Worm (Caenorhabditis elegans) whole organism, L1 larva: ENCODE results near the gene W10G11.19.
A peak's percentile ranks its signal among the peaks of the same experiment; 100 is the strongest.

Source experiments
- C16A3.4 ChIP-seq: fragments of 150-350 bp; optimal IDR thresholded peaks from 2 replicates; lab custom pipeline; 2014; ENCODE audit warnings: missing biosample characterization, missing genetic modification characterization
- C34B4.2 ChIP-seq: sonication (generic microtip); optimal IDR thresholded peaks from 2 replicates; lab custom pipeline; 2017; ENCODE audit warnings: mild to moderate bottlenecking, missing genetic modification characterization, missing compliant biosample characterization
- F16B12.6 ChIP-seq: fragments of 150-350 bp; optimal IDR thresholded peaks from 2 replicates; lab custom pipeline; 2014; ENCODE audit warnings: missing biosample characterization, missing genetic modification characterization
- alr-1 ChIP-seq: fragments of 200-800 bp; sonication (Bioruptor generic); optimal IDR thresholded peaks from 2 replicates; lab custom pipeline; 2018; ENCODE audit warnings: borderline replicate concordance, mild to moderate bottlenecking, missing genetic modification characterization, missing compliant biosample characterization
- aly-2 ChIP-seq: fragments of 150-350 bp; optimal IDR thresholded peaks from 2 replicates; lab custom pipeline; 2014; ENCODE audit warnings: missing biosample characterization, missing genetic modification characterization
- blmp-1 ChIP-seq: fragments of 150-350 bp; optimal IDR thresholded peaks from 2 replicates; lab custom pipeline; 2014; ENCODE audit warnings: missing biosample characterization, missing genetic modification characterization
- ceh-8 ChIP-seq: fragments of 200-800 bp; sonication (Bioruptor generic); optimal IDR thresholded peaks from 2 replicates; lab custom pipeline; 2018; ENCODE audit warnings: mild to moderate bottlenecking, missing genetic modification characterization, moderate library complexity, missing compliant biosample characterization
- ces-1 ChIP-seq: fragments of 150-350 bp; optimal IDR thresholded peaks from 2 replicates; lab custom pipeline; 2014; ENCODE audit warnings: missing biosample characterization, missing genetic modification reagents, missing genetic modification characterization
- dpl-1 ChIP-seq, 3 experiments: fragments of 150-350 bp in 2 of 3; sonication (generic microtip) in 1 of 3; optimal IDR thresholded peaks; 2 replicates each; lab custom pipeline; 2014 to 2017; ENCODE audit warnings: missing biosample characterization in 3 of 3, missing genetic modification characterization in 3 of 3, missing genetic modification reagents in 3 of 3
- efl-1 ChIP-seq, 4 experiments: fragments of 150-350 bp; optimal IDR thresholded peaks in 3 of 4; peaks in 1 of 4; 1 replicate in 1 of 4; 2 replicates in 3 of 4; lab custom pipeline; 2014; ENCODE audit warnings: missing biosample characterization in 2 of 4, missing genetic modification characterization in 2 of 4, missing genetic modification reagents in 2 of 4
- egl-13 ChIP-seq: sonication (generic microtip); optimal IDR thresholded peaks from 2 replicates; lab custom pipeline; 2016; ENCODE audit warnings: missing genotype, missing genetic modification reagents, missing genetic modification characterization, missing compliant biosample characterization
- elt-3 ChIP-seq, 6 experiments: fragments of 150-350 bp in 1 of 6; sonication (generic microtip); optimal IDR thresholded peaks; 2 replicates each; lab custom pipeline; 2017 to 2018; ENCODE audit warnings: missing biosample characterization in 6 of 6, missing genetic modification characterization in 6 of 6, inconsistent platforms in 1 of 6
- ets-5 ChIP-seq: fragments of 200-800 bp; sonication (Bioruptor generic); IDR thresholded peaks from 2 replicates; pipeline ENCODE4 v1.3.6; 2022; ENCODE audit warnings: missing genetic modification characterization, missing compliant biosample characterization
- fkh-10 ChIP-seq: sonication (generic microtip); optimal IDR thresholded peaks from 2 replicates; lab custom pipeline; 2017; ENCODE audit warnings: missing biosample characterization, missing genetic modification reagents, missing genetic modification characterization
- fkh-8 ChIP-seq: sonication (generic microtip); optimal IDR thresholded peaks from 2 replicates; lab custom pipeline; 2016; ENCODE audit warnings: mild to moderate bottlenecking, missing genetic modification characterization, missing compliant biosample characterization
- fos-1 ChIP-seq: fragments of 150-350 bp; optimal IDR thresholded peaks from 2 replicates; lab custom pipeline; 2014; ENCODE audit warnings: missing biosample characterization, missing genetic modification characterization
- grh-1 ChIP-seq: fragments of 200-800 bp; sonication (Bioruptor generic); IDR thresholded peaks from 2 replicates; pipeline ENCODE4 v1.3.6; 2022; ENCODE audit warnings: missing genetic modification reagents, missing genetic modification characterization, missing compliant biosample characterization
- hlh-17 ChIP-seq: fragments of 200-800 bp; sonication (Bioruptor generic); optimal IDR thresholded peaks from 2 replicates; lab custom pipeline; 2018; ENCODE audit warnings: missing genetic modification characterization, mild to moderate bottlenecking, missing compliant biosample characterization, moderate library complexity, borderline replicate concordance
- hpl-2 ChIP-seq: fragments of 150-350 bp; optimal IDR thresholded peaks from 2 replicates; lab custom pipeline; 2014; ENCODE audit warnings: missing biosample characterization, missing genetic modification reagents, missing genetic modification characterization
- lin-13 ChIP-seq: fragments of 150-350 bp; optimal IDR thresholded peaks from 2 replicates; lab custom pipeline; 2014; ENCODE audit warnings: missing biosample characterization, missing genetic modification reagents, missing genetic modification characterization
- lin-14 ChIP-seq: fragments of 200-800 bp; sonication (Bioruptor generic); optimal IDR thresholded peaks from 2 replicates; lab custom pipeline; 2018; ENCODE audit warnings: mild to moderate bottlenecking, missing genetic modification characterization, moderate library complexity, missing compliant biosample characterization
- lin-35 ChIP-seq, 2 experiments: fragments of 150-350 bp; optimal IDR thresholded peaks; 2 replicates each; lab custom pipeline; 2014; ENCODE audit warnings: missing biosample characterization in 2 of 2, missing genetic modification characterization in 2 of 2, missing genetic modification reagents in 2 of 2
- lin-39 ChIP-seq: fragments of 150-350 bp; optimal IDR thresholded peaks from 2 replicates; lab custom pipeline; 2014; ENCODE audit warnings: missing biosample characterization, missing genetic modification reagents, missing genetic modification characterization
- lir-3 ChIP-seq: sonication (generic microtip); optimal IDR thresholded peaks from 2 replicates; lab custom pipeline; 2016; ENCODE audit warnings: mild to moderate bottlenecking, missing genetic modification characterization, moderate library complexity, missing compliant biosample characterization; ENCODE audit not compliant: poor library complexity
- mef-2 ChIP-seq: fragments of 150-350 bp; optimal IDR thresholded peaks from 2 replicates; lab custom pipeline; 2014; ENCODE audit warnings: missing biosample characterization, missing genetic modification characterization
- mep-1 ChIP-seq: fragments of 150-350 bp; optimal IDR thresholded peaks from 2 replicates; lab custom pipeline; 2014; ENCODE audit warnings: missing biosample characterization, missing genetic modification characterization
- nhr-11 ChIP-seq: fragments of 150-350 bp; optimal IDR thresholded peaks from 2 replicates; lab custom pipeline; 2014; ENCODE audit warnings: missing biosample characterization, missing genetic modification characterization
- nhr-20 ChIP-seq: sonication (generic microtip); optimal IDR thresholded peaks from 2 replicates; lab custom pipeline; 2016; ENCODE audit warnings: mild to moderate bottlenecking, missing genetic modification characterization, missing compliant biosample characterization
- nhr-237 ChIP-seq: fragments of 150-350 bp; optimal IDR thresholded peaks from 2 replicates; lab custom pipeline; 2014; ENCODE audit warnings: missing biosample characterization, missing genetic modification characterization
- nhr-47 ChIP-seq: sonication (generic microtip); optimal IDR thresholded peaks from 2 replicates; lab custom pipeline; 2016; ENCODE audit warnings: mild to moderate bottlenecking, missing genetic modification characterization, moderate library complexity, missing compliant biosample characterization
- nhr-76 ChIP-seq: sonication (generic microtip); optimal IDR thresholded peaks from 2 replicates; lab custom pipeline; 2017; ENCODE audit warnings: missing biosample characterization, missing genetic modification characterization
- nhr-77 ChIP-seq: fragments of 150-350 bp; optimal IDR thresholded peaks from 2 replicates; lab custom pipeline; 2014; ENCODE audit warnings: missing biosample characterization, missing genetic modification characterization
- nhr-85 ChIP-seq: sonication (generic microtip); peaks from one replicate; lab custom pipeline; 2016; ENCODE audit warnings: missing genetic modification characterization, inconsistent platforms, missing compliant biosample characterization
- nhr-90 ChIP-seq: sonication (generic microtip); optimal IDR thresholded peaks from 2 replicates; lab custom pipeline; 2016; ENCODE audit warnings: mild to moderate bottlenecking, missing genetic modification characterization, missing compliant biosample characterization; ENCODE audit not compliant: poor library complexity
- pqm-1 ChIP-seq: sonication (generic microtip); optimal IDR thresholded peaks from 3 replicates; lab custom pipeline; 2017; ENCODE audit warnings: missing biosample characterization, missing genetic modification characterization
- snpc-4 ChIP-seq: fragments of 150-350 bp; optimal IDR thresholded peaks from 2 replicates; lab custom pipeline; 2014; ENCODE audit warnings: missing biosample characterization, missing genetic modification characterization
- snu-23 ChIP-seq: sonication (generic microtip); optimal IDR thresholded peaks from 2 replicates; lab custom pipeline; 2016; ENCODE audit warnings: missing genetic modification characterization, missing compliant biosample characterization
- sox-4 ChIP-seq: sonication (generic microtip); optimal IDR thresholded peaks from 2 replicates; lab custom pipeline; 2016; ENCODE audit warnings: missing genetic modification characterization, missing compliant biosample characterization
- sup-37 ChIP-seq: fragments of 200-800 bp; sonication (Bioruptor generic); optimal IDR thresholded peaks from 2 replicates; lab custom pipeline; 2018; ENCODE audit warnings: mild to moderate bottlenecking, missing genetic modification characterization, missing compliant biosample characterization
- tbx-2 ChIP-seq: sonication (generic microtip); optimal IDR thresholded peaks from 2 replicates; lab custom pipeline; 2016; ENCODE audit warnings: missing genetic modification characterization, missing compliant biosample characterization
- unc-130 ChIP-seq: fragments of 150-350 bp; optimal IDR thresholded peaks from 2 replicates; lab custom pipeline; 2017; ENCODE audit warnings: missing biosample characterization, missing genetic modification characterization, inconsistent platforms
- unc-30 ChIP-seq: sonication (generic microtip); optimal IDR thresholded peaks from 2 replicates; lab custom pipeline; 2017; ENCODE audit warnings: missing biosample characterization, missing genetic modification characterization
- unc-62 ChIP-seq: fragments of 150-350 bp; optimal IDR thresholded peaks from 2 replicates; lab custom pipeline; 2014; ENCODE audit warnings: missing biosample characterization, missing genetic modification reagents, missing genetic modification characterization
- vab-15 ChIP-seq: sonication (generic microtip); optimal IDR thresholded peaks from 2 replicates; lab custom pipeline; 2017; ENCODE audit warnings: missing genotype, mild to moderate bottlenecking, missing genetic modification characterization, missing compliant biosample characterization

Gene W10G11.19

DNA sequence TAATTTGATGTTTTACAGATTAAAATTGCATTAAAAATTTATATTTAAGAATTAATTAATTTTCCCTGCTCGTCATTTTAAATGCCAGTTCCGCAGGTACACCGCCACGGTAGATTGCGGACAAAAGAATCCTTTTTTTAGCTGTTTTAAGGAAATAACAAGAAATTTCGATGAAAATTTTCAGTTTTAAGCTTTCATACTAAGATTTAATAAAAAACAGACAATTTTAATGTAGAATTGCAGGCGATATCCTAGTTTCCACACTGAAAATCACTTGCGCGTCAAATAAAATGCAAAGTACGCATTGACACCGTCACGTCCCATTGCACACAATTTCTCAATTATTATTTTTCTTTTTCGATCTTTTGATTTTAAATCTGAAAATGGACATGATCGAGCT, 3.0 kb downstream of the W10G11.19 start, which contains the start of gene dnc-3 (continued):
- TF ChIP-seq ceh-8 (GFP tag; lab: Kevin White, UChicago) (peak; percentile 50), mef-2 (tag; lab: Kevin White, UChicago) (no peak), fkh-8 (peak; percentile 75), alr-1 (tag; lab: Kevin White, UChicago) (no peak), fos-1 (tag; lab: Kevin White, UChicago) (peak; percentile 29), unc-62 (GFP tag; lab: Kevin White, UChicago) (no peak), nhr-76 (tag; lab: Kevin White, UChicago) (no peak), ces-1 (no peak), nhr-77 (tag; lab: Kevin White, UChicago) (peak; percentile 24), nhr-47 (tag; lab: Kevin White, UChicago) (peak; percentile 87), F16B12.6 (tag; lab: Kevin White, UChicago) (peak; percentile 83), fkh-10 (GFP tag; lab: Kevin White, UChicago) (no peak), nhr-11 (tag; lab: Kevin White, UChicago) (no peak), mep-1 (peak; percentile 53), snu-23 (GFP tag; lab: Kevin White, UChicago) (peak; percentile 86), hpl-2 (GFP tag; lab: Kevin White, UChicago) (no peak), pqm-1 (tag; lab: Kevin White, UChicago) (no peak), blmp-1 (tag; lab: Kevin White, UChicago) (peak; percentile 20), nhr-90 (tag; lab: Kevin White, UChicago) (peak; percentile 73), sox-4 (tag; lab: Kevin White, UChicago) (peak; percentile 67), sup-37 (GFP tag; lab: Kevin White, UChicago) (peak; percentile 52), ets-5 (GFP tag; lab: Robert Waterston, UW) (no peak), dpl-1 (GFP tag; optimal IDR thresholded peaks at IDR 0.05; lab: Kevin White, UChicago) (peak; percentile 52 to 56 (median 56)), snpc-4 (tag; lab: Kevin White, UChicago) (peak; percentile 31), hlh-17 (GFP tag; lab: Kevin White, UChicago) (no peak), nhr-237 (tag; lab: Kevin White, UChicago) (peak; percentile 30), C16A3.4 (peak; percentile 24), C34B4.2 (no peak), egl-13 (tag; lab: Kevin White, UChicago) (peak; percentile 73), grh-1 (peak; percentile 56), aly-2 (tag; lab: Kevin White, UChicago) (peak; percentile 20), nhr-20 (tag; lab: Kevin White, UChicago) (peak; percentile 80)

DNA sequence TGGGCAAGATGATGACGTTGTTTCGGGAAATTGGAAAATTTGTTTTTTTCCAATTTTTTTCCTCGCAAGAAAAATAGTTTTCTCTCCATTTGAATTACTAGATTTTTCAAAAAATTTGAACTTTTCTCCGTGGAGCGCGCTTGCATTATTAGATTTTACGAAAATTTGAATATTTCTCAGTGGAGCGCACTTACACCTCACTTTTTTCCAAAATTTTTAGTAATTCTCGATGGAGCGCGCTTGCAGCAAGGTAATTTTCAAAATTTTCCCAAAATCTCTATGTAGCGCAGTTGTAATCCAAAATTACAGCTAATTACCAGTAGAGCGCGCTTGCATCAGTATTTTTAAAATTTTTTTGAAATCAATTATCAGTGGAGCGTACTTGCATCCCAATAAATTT, 4.2 kb downstream of the W10G11.19 start:
- TF ChIP-seq lir-3 (no peak), efl-1 (optimal IDR thresholded peaks at IDR 0.05; lab: Kevin White, UChicago) (no peak), efl-1 (GFP tag; optimal IDR thresholded peaks at IDR 0.05 in 1 of 2; lab: Kevin White, UChicago) (peak in 1 of 2 experiments; percentile 64)

ce11 chrII:3555281-3555680, 4.8 kb downstream of the W10G11.19 start:
- TF ChIP-seq lin-39 (no peak), tbx-2 (tag; lab: Kevin White, UChicago) (peak; percentile 4), lin-14 (GFP tag; lab: Kevin White, UChicago) (peak; percentile 20), elt-3 (tag; optimal IDR thresholded peaks at IDR 0.05; lab: Kevin White, UChicago) (peak in 2 of 6 experiments; percentile 30 to 54), nhr-90 (tag; lab: Kevin White, UChicago) (peak; percentile 27), lin-13 (GFP tag; lab: Kevin White, UChicago) (peak; percentile 0), nhr-20 (tag; lab: Kevin White, UChicago) (peak; percentile 55), unc-30 (no peak), blmp-1 (tag; lab: Kevin White, UChicago) (peak; percentile 67), lin-35 (GFP tag; optimal IDR thresholded peaks at IDR 0.05; lab: Kevin White, UChicago) (peak in 1 of 2 experiments; percentile 36), aly-2 (tag; lab: Kevin White, UChicago) (no peak), dpl-1 (GFP tag; optimal IDR thresholded peaks at IDR 0.05; lab: Kevin White, UChicago) (peak in 1 of 3 experiments; percentile 12), nhr-85 (tag; lab: Kevin White, UChicago) (peak; percentile 85), snu-23 (GFP tag; lab: Kevin White, UChicago) (peak; percentile 29), unc-130 (tag; lab: Kevin White, UChicago) (no peak), snpc-4 (tag; lab: Kevin White, UChicago) (no peak), efl-1 (optimal IDR thresholded peaks at IDR 0.05; lab: Kevin White, UChicago) (no peak), efl-1 (GFP tag; optimal IDR thresholded peaks at IDR 0.05 in 1 of 2; lab: Kevin White, UChicago) (peak in 1 of 2 experiments; percentile 19), vab-15 (tag; lab: Kevin White, UChicago) (peak; percentile 18)
